Fruit fly (Drosophila melanogaster): ENCODE data around the gene CG12011.

CG12011 gene

DNA sequence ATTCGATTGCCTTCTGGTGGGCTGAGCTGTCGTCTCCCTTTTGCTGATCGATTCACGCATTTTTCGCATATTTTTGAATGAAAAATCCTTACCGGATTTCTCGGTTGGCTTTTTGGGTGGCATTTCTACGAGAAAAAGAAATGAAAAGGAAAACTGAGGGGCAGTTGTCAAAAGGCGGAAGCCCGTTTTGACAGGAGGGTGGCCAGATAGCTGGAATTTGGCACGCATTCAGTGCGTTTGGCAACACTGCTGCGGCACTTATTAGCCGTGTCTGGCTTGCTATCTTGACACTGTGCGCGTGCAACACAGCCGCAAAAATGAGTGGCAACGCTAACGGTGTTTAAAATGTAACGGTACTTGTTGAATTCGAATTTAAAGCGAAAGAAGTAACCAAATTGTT, 25.9 kb upstream of the CG12011 start, which contains the start of gene RpL23A (continued):
- TF ChIP-seq CG7987 (GFP tag; optimal IDR thresholded peaks at IDR 0.05) (peak; percentile 99), seq (GFP tag; IDR thresholded peaks at IDR 0.05) (peak; percentile 86), corto (GFP tag; optimal IDR thresholded peaks at IDR 0.05) (no peak), CG8944 (GFP tag; optimal IDR thresholded peaks at IDR 0.05) (peak; percentile 96), Gug (GFP tag; IDR thresholded peaks at IDR 0.05) (peak; percentile 89), CG2120 (GFP tag; optimal IDR thresholded peaks at IDR 0.05) (peak; percentile 91), Hmr (GFP tag; optimal IDR thresholded peaks at IDR 0.05) (peak; percentile 99), grn (GFP tag; optimal IDR thresholded peaks at IDR 0.05) (peak; percentile 92), luna (GFP tag; optimal IDR thresholded peaks at IDR 0.05) (peak; percentile 96), NK7.1 (GFP tag; optimal IDR thresholded peaks at IDR 0.05) (peak; percentile 94), Ravus (GFP tag; IDR thresholded peaks at IDR 0.05) (peak; percentile 62), HLH54F (GFP tag; optimal IDR thresholded peaks at IDR 0.05) (peak; percentile 96), Hr39 (optimal IDR thresholded peaks at IDR 0.05) (no peak), Max (GFP tag; optimal IDR thresholded peaks at IDR 0.05) (peak; percentile 95), CG4282 (GFP tag; optimal IDR thresholded peaks at IDR 0.05) (peak; percentile 95), CG2129 (GFP tag; IDR thresholded peaks at IDR 0.05; ENCODE audit: partially characterized antibody) (no peak), eve (GFP tag; optimal IDR thresholded peaks at IDR 0.05) (no peak), Ets97D (GFP tag; optimal IDR thresholded peaks at IDR 0.05) (peak; percentile 100), CG1792 (GFP tag; optimal IDR thresholded peaks at IDR 0.05) (peak; percentile 96), CG13894 (tag; optimal IDR thresholded peaks at IDR 0.05) (peak; percentile 95), zen2 (GFP tag; IDR thresholded peaks at IDR 0.05; ENCODE audit: partially characterized antibody) (no peak), Tbp (GFP tag; optimal IDR thresholded peaks at IDR 0.05) (no peak), CG17912 (GFP tag; optimal IDR thresholded peaks at IDR 0.05) (peak; percentile 96), jigr1 (GFP tag; IDR thresholded peaks at IDR 0.05) (0 out of 3 replicates have a peak, but pooled peaks have one; percentile 24), CG7963 (GFP tag; IDR thresholded peaks at IDR 0.05; ENCODE audit: partially characterized antibody) (0 out of 3 replicates have a peak, but pooled peaks have one; percentile 33), CG18262 (tag; optimal IDR thresholded peaks at IDR 0.05) (peak; percentile 82), CG9727 (GFP tag; optimal IDR thresholded peaks at IDR 0.05) (peak; percentile 97), CG6765 (GFP tag; optimal IDR thresholded peaks at IDR 0.05) (peak; percentile 96), CG10565 (GFP tag; optimal IDR thresholded peaks at IDR 0.05) (peak; percentile 84), z (GFP tag; IDR thresholded peaks at IDR 0.05) (peak; percentile 39; the same call in 1 of the 3 replicates)

DNA sequence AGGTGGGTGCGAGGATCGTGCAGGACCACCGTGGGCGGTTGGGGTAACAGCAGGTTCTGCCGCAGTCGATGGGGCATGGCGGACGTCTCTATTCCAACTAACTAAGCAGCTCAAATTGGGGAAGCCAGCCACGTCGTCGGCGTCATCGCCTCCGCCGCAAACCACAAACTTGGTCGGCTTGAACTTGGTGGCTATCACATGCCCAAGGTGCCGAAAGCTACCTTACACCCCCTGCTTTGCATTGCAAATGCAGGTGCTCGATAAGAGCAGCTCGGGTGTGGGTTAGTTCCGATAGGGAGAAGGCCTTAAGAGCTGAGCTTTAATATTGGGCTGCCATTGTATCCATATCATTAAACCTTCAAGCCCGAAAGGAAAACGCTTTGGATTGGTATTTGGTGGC, 24.4 kb upstream of the CG12011 start, which contains the start of gene RabX5:
RabX5 (minus strand) TSS at position 101 of the 400 bp plus-strand sequence.
- TF ChIP-seq CG34422 (GFP tag; IDR thresholded peaks at IDR 0.05) (no peak), Med (GFP tag) (peak; percentile 55), CG8478 (optimal IDR thresholded peaks at IDR 0.05) (peak; percentile 4)

DNA sequence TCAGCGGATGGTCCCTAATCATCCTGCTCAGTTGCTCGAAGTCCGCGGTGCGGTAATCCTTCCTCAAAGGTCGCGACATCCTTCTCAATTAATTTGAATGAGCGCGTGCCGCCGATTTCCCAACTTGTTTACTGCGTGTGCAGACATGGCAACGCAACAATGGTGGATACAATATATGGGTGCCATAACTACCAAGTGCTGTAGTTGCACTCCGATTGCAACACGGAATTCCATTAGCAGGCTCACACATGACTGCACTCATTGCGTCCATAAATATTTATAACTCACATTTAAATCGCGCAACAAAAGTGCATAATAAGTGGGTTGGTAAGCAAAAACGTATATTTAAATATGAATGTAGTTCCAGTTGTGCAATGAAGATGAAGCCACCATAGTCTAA, 21.8 kb upstream of the CG12011 start, which contains the start of gene CG13930:
CG13930 (minus strand) TSS at position 101 of the 400 bp plus-strand sequence.
- TF ChIP-seq MBD-R2 (GFP tag; IDR thresholded peaks at IDR 0.05) (no peak), Ets65A (GFP tag) (peak; percentile 26), gfzf (GFP tag; optimal IDR thresholded peaks at IDR 0.05) (no peak), Hr39 (optimal IDR thresholded peaks at IDR 0.05) (no peak), amos (GFP tag; IDR thresholded peaks at IDR 0.05; ENCODE audit: partially characterized antibody) (no peak)

DNA sequence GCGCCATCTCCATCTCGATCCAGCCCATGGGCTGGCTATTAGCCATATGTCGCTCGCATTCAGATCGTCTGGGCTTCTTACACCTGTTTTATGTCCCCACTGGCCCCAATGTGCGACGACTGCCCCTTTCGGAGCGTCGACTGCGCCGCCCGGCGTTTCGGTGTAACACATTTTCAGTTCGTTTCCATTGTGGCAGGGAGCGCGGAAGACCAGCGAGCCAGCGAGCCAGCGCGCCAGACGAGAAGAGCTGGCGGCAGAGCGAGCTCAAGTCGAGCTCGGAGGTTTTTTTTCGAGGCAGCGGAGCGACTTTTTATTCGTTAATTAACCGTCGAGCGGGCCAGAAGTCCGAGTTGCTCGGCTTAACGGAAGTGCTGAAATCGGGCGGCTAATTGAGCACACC, 20.0 kb upstream of the CG12011 start, which contains the start of gene CG7991:
CG7991 (plus strand) TSS at position 329 of the 400 bp plus-strand sequence.
- peak; percentile 73 for TF ChIP-seq Adf1 (GFP tag; IDR thresholded peaks at IDR 0.05)
- TF ChIP-seq Med (GFP tag), result peak; percentile 45
- no peak for TF ChIP-seq so (GFP tag; IDR thresholded peaks at IDR 0.05)
- peak; percentile 2 for TF ChIP-seq pb (GFP tag; optimal IDR thresholded peaks at IDR 0.05)
- no peak for TF ChIP-seq CG8388 (GFP tag; optimal IDR thresholded peaks at IDR 0.05)
- TF ChIP-seq CG8924 (tag; optimal IDR thresholded peaks at IDR 0.05), result no peak
- peak; percentile 52 for TF ChIP-seq Deaf1 (tag; optimal IDR thresholded peaks at IDR 0.05)
- TF ChIP-seq chinmo (GFP tag; IDR thresholded peaks at IDR 0.05; ENCODE audit: partially characterized antibody), result peak; percentile 76; the same call in 1 of the 4 replicates
- peak; percentile 81 for TF ChIP-seq CG15269 (tag; optimal IDR thresholded peaks at IDR 0.05)
- no peak for TF ChIP-seq Asciz (GFP tag; optimal IDR thresholded peaks at IDR 0.05)
- no peak for TF ChIP-seq CG9215 (GFP tag; IDR thresholded peaks at IDR 0.05)
- peak; percentile 90 for TF ChIP-seq CG6175 (GFP tag; IDR thresholded peaks at IDR 0.05)
- TF ChIP-seq ci (GFP tag; IDR thresholded peaks at IDR 0.05), result 0 out of 3 replicates have a peak, but pooled peaks have one; percentile 15
- TF ChIP-seq z (GFP tag; IDR thresholded peaks at IDR 0.05), result 0 out of 3 replicates have a peak, but pooled peaks have one; percentile 21
